Fruit fly (Drosophila melanogaster) whole organism, embryonic: Measurements from ENCODE around the gene ABCB7.

Experiments used
- Atf-2 ChIP-seq: fragments of 200-800 bp; sonication (Bioruptor generic); optimal IDR thresholded peaks from 2 replicates; lab custom pipeline; 2016; ENCODE audit warnings: missing biosample characterization, missing genetic modification characterization
- Bteb2 ChIP-seq: fragments of 200-800 bp; sonication (Bioruptor generic); optimal IDR thresholded peaks from 2 replicates; lab custom pipeline; 2016; ENCODE audit warnings: missing biosample characterization, missing genetic modification characterization
- CG11093 ChIP-seq: fragments of 200-800 bp; sonication (Bioruptor generic); IDR thresholded peaks from 3 replicates; pipeline ENCODE4 v1.3.6; 2022; ENCODE audit warnings: missing biosample characterization, missing genetic modification characterization
- CG11456 ChIP-seq: fragments of 200-800 bp; sonication (Bioruptor generic); IDR thresholded peaks from 3 replicates; pipeline ENCODE4 v1.3.6; 2022; ENCODE audit warnings: missing biosample characterization, missing genetic modification characterization
- CG1233 ChIP-seq: fragments of 200-800 bp; sonication (Bioruptor generic); optimal IDR thresholded peaks from 4 replicates; lab custom pipeline; 2018; ENCODE audit warnings: missing biosample characterization, mild to moderate bottlenecking, missing genetic modification characterization
- CG12391 ChIP-seq: fragments of 200-800 bp; sonication (Bioruptor generic); optimal IDR thresholded peaks from 3 replicates; lab custom pipeline; 2018; ENCODE audit warnings: missing biosample characterization, mild to moderate bottlenecking, missing genetic modification characterization, moderate library complexity
- CG13624 ChIP-seq: fragments of 200-800 bp; sonication (Bioruptor generic); optimal IDR thresholded peaks from 2 replicates; lab custom pipeline; 2016; ENCODE audit warnings: missing biosample characterization, missing genetic modification characterization
- CG15011 ChIP-seq: fragments of 200-800 bp; sonication (Bioruptor generic); optimal IDR thresholded peaks from 3 replicates; lab custom pipeline; 2018; ENCODE audit warnings: missing biosample characterization, mild to moderate bottlenecking, missing genetic modification characterization
- CG1832 ChIP-seq: fragments of 200-800 bp; sonication (Bioruptor generic); optimal IDR thresholded peaks from 2 replicates; lab custom pipeline; 2017; ENCODE audit warnings: missing biosample characterization, mild to moderate bottlenecking, missing genetic modification characterization, inconsistent platforms
- CG3065 ChIP-seq: fragments of 200-800 bp; sonication (Bioruptor generic); optimal IDR thresholded peaks from 2 replicates; lab custom pipeline; 2016; ENCODE audit warnings: missing biosample characterization, missing genetic modification characterization
- CG31224 ChIP-seq: fragments of 200-800 bp; sonication (Bioruptor generic); IDR thresholded peaks from 2 replicates; pipeline ENCODE4 v1.3.6; 2022; ENCODE audit warnings: missing biosample characterization, missing genetic modification characterization
- CG3281 ChIP-seq: fragments of 200-800 bp; sonication (Bioruptor generic); optimal IDR thresholded peaks from 3 replicates; lab custom pipeline; 2017; ENCODE audit warnings: missing biosample characterization, mild to moderate bottlenecking, missing genetic modification characterization
- CG4617 ChIP-seq: fragments of 200-800 bp; sonication (Bioruptor generic); optimal IDR thresholded peaks from 3 replicates; lab custom pipeline; 2016; ENCODE audit warnings: missing biosample characterization, missing genetic modification characterization, borderline replicate concordance
- CG6254 ChIP-seq: fragments of 200-800 bp; sonication (Bioruptor generic); optimal IDR thresholded peaks from 3 replicates; lab custom pipeline; 2017; ENCODE audit warnings: mild to moderate bottlenecking, missing biosample characterization, missing genetic modification reagents, missing genetic modification characterization
- CG6689 ChIP-seq: fragments of 200-800 bp; sonication (Bioruptor generic); IDR thresholded peaks from 2 replicates; pipeline ENCODE4 v1.3.6; 2022; ENCODE audit warnings: missing biosample characterization, missing genetic modification characterization
- CG6854 ChIP-seq: fragments of 200-800 bp; sonication (Bioruptor generic); optimal IDR thresholded peaks from 3 replicates; lab custom pipeline; 2017; ENCODE audit warnings: missing biosample characterization, mild to moderate bottlenecking, missing genetic modification characterization
- CG7372 ChIP-seq: fragments of 200-800 bp; sonication (Bioruptor generic); IDR thresholded peaks from 2 replicates; pipeline ENCODE4 v1.3.6; 2022; ENCODE audit warnings: missing biosample characterization, missing genetic modification characterization
- CG8089 ChIP-seq: fragments of 200-800 bp; sonication (Bioruptor generic); optimal IDR thresholded peaks from 3 replicates; lab custom pipeline; 2016; ENCODE audit warnings: missing biosample characterization, missing genetic modification characterization
- CG8281 ChIP-seq: fragments of 200-800 bp; sonication (Bioruptor generic); optimal IDR thresholded peaks from 2 replicates; lab custom pipeline; 2018; ENCODE audit warnings: missing biosample characterization, mild to moderate bottlenecking, missing genetic modification characterization, moderate library complexity
- CG8478 ChIP-seq: fragments of >200 bp; optimal IDR thresholded peaks from 2 replicates; lab custom pipeline; 2018
- CG9797 ChIP-seq: fragments of 200-800 bp; sonication (Bioruptor generic); optimal IDR thresholded peaks from 3 replicates; lab custom pipeline; 2018; ENCODE audit warnings: missing biosample characterization, mild to moderate bottlenecking, missing genetic modification characterization
- Deaf1 ChIP-seq: fragments of 200-800 bp; optimal IDR thresholded peaks from 3 replicates; lab custom pipeline; 2019; ENCODE audit warnings: missing biosample characterization, mild to moderate bottlenecking, missing genetic modification characterization, moderate library complexity
- Dfd ChIP-seq, 2 experiments: fragments of >200 bp; optimal IDR thresholded peaks; 2 replicates each; lab custom pipeline; 2017; ENCODE audit warnings: missing biosample characterization in 2 of 2, missing genetic modification characterization in 2 of 2
- E2f1 ChIP-seq: fragments of 200-800 bp; sonication (Bioruptor generic); IDR thresholded peaks from 2 replicates; pipeline ENCODE4 v1.3.6; 2022; ENCODE audit warnings: missing biosample characterization, missing genetic modification characterization
- Eip74EF ChIP-seq, 2 experiments: fragments of 200-800 bp in 1 of 2; fragments of >200 bp in 1 of 2; sonication (Bioruptor generic) in 1 of 2; optimal IDR thresholded peaks; 2 replicates each; lab custom pipeline; 2017 to 2019; ENCODE audit warnings: missing biosample characterization in 2 of 2, missing genetic modification characterization in 2 of 2, mild to moderate bottlenecking in 1 of 2, moderate library complexity in 1 of 2
- Fer2 ChIP-seq: fragments of 200-800 bp; sonication (Bioruptor generic); optimal IDR thresholded peaks from 2 replicates; lab custom pipeline; 2018; ENCODE audit warnings: missing biosample characterization, mild to moderate bottlenecking, missing genetic modification characterization, moderate library complexity
- Gsc ChIP-seq: fragments of 200-800 bp; sonication (Bioruptor generic); IDR thresholded peaks from 2 replicates; pipeline ENCODE4 v1.3.6; 2022; ENCODE audit warnings: missing biosample characterization, missing genetic modification characterization
- Jarid2 ChIP-seq: fragments of 200-800 bp; sonication (Bioruptor generic); optimal IDR thresholded peaks from 3 replicates; lab custom pipeline; 2017; ENCODE audit warnings: mild to moderate bottlenecking, missing biosample characterization, missing genetic modification reagents, missing genetic modification characterization
- Med ChIP-seq: fragments of 200-800 bp; sonication (Bioruptor generic); peaks from one replicate; lab custom pipeline; 2016; ENCODE audit warnings: missing biosample characterization, missing genetic modification characterization, mild to moderate bottlenecking, inconsistent platforms, moderate library complexity
- Mrtf ChIP-seq: fragments of 200-800 bp; sonication (Bioruptor generic); IDR thresholded peaks from 3 replicates; pipeline ENCODE4 v1.3.6; 2022; ENCODE audit warnings: missing biosample characterization, missing genetic modification characterization
- Nf-YA ChIP-seq: fragments of 200-800 bp; sonication (Bioruptor generic); IDR thresholded peaks from 2 replicates; pipeline ENCODE4 v1.3.6; 2022; ENCODE audit warnings: missing biosample characterization, missing genetic modification characterization
- Poxn ChIP-seq: fragments of 200-800 bp; sonication (Bioruptor generic); IDR thresholded peaks from 2 replicates; pipeline ENCODE4 v1.3.6; 2022; ENCODE audit warnings: missing biosample characterization, missing genetic modification characterization
- Rfx ChIP-seq: fragments of 200-800 bp; sonication (Bioruptor generic); IDR thresholded peaks from 2 replicates; pipeline ENCODE4 v1.3.6; 2022; ENCODE audit warnings: missing biosample characterization, missing genetic modification characterization
- Sox102F ChIP-seq: fragments of 200-800 bp; sonication (Bioruptor generic); optimal IDR thresholded peaks from 2 replicates; lab custom pipeline; 2018; ENCODE audit warnings: missing biosample characterization, mild to moderate bottlenecking, missing genetic modification characterization, moderate library complexity
- Sry-δ ChIP-seq: fragments of 200-800 bp; sonication (Bioruptor generic); optimal IDR thresholded peaks from 2 replicates; lab custom pipeline; 2016; ENCODE audit warnings: missing biosample characterization, missing genetic modification characterization
- dmrt99B ChIP-seq: fragments of 200-800 bp; sonication (Bioruptor generic); optimal IDR thresholded peaks from 2 replicates; lab custom pipeline; 2018; ENCODE audit warnings: missing biosample characterization, mild to moderate bottlenecking, missing genetic modification characterization, moderate library complexity
- en ChIP-seq: fragments of 200-800 bp; sonication (Bioruptor generic); optimal IDR thresholded peaks from 2 replicates; lab custom pipeline; 2016; ENCODE audit warnings: missing biosample characterization, missing genetic modification characterization
- fd96Cb ChIP-seq: fragments of 200-800 bp; sonication (Bioruptor generic); optimal IDR thresholded peaks from 2 replicates; lab custom pipeline; 2018; ENCODE audit warnings: missing biosample characterization, mild to moderate bottlenecking, missing genetic modification characterization, moderate library complexity
- ftz-f1 ChIP-seq: fragments of 200-800 bp; sonication (Bioruptor generic); optimal IDR thresholded peaks from 2 replicates; lab custom pipeline; 2016; ENCODE audit warnings: missing biosample characterization, missing genetic modification characterization
- gt ChIP-seq: fragments of 200-800 bp; sonication (Bioruptor generic); IDR thresholded peaks from 2 replicates; pipeline ENCODE4 v1.3.6; 2022; ENCODE audit warnings: missing biosample characterization, missing genetic modification characterization
- h ChIP-seq: fragments of >200 bp; optimal IDR thresholded peaks from 2 replicates; lab custom pipeline; 2017
- ind ChIP-seq: fragments of 200-800 bp; sonication (Bioruptor generic); optimal IDR thresholded peaks from 3 replicates; lab custom pipeline; 2016; ENCODE audit warnings: missing biosample characterization, missing genetic modification characterization
- lab ChIP-seq: fragments of 200-800 bp; sonication (Bioruptor generic); optimal IDR thresholded peaks from 3 replicates; lab custom pipeline; 2017; ENCODE audit warnings: missing biosample characterization, missing genetic modification characterization, mild to moderate bottlenecking, moderate library complexity, missing genetic modification reagents
- phol ChIP-seq: fragments of 200-800 bp; sonication (Bioruptor generic); optimal IDR thresholded peaks from 3 replicates; lab custom pipeline; 2018; ENCODE audit warnings: missing biosample characterization, mild to moderate bottlenecking, missing genetic modification characterization, moderate library complexity
- pros ChIP-seq: fragments of 200-800 bp; sonication (Bioruptor generic); optimal IDR thresholded peaks from 3 replicates; lab custom pipeline; 2019; ENCODE audit warnings: missing biosample characterization, mild to moderate bottlenecking, missing genetic modification characterization, moderate library complexity
- pzg ChIP-seq: fragments of 200-800 bp; sonication (Bioruptor generic); optimal IDR thresholded peaks from 3 replicates; lab custom pipeline; 2018; ENCODE audit warnings: missing biosample characterization, mild to moderate bottlenecking, missing genetic modification characterization, moderate library complexity
- ro ChIP-seq: fragments of 200-800 bp; sonication (Bioruptor generic); IDR thresholded peaks from 2 replicates; pipeline ENCODE4 v1.3.6; 2022; ENCODE audit warnings: missing biosample characterization, missing genetic modification characterization
- scrt ChIP-seq: fragments of 200-800 bp; sonication (Bioruptor generic); optimal IDR thresholded peaks from 2 replicates; lab custom pipeline; 2018; ENCODE audit warnings: missing biosample characterization, mild to moderate bottlenecking, missing genetic modification characterization, moderate library complexity
- sima ChIP-seq: fragments of 200-800 bp; sonication (Bioruptor generic); optimal IDR thresholded peaks from 2 replicates; lab custom pipeline; 2016; ENCODE audit warnings: missing biosample characterization, missing genetic modification characterization
- sna ChIP-seq: fragments of 200-800 bp; sonication (Bioruptor generic); IDR thresholded peaks from 2 replicates; pipeline ENCODE4 v1.3.6; 2022; ENCODE audit warnings: missing biosample characterization, missing genetic modification characterization; ENCODE audit not compliant: partially characterized antibody
- zfh1 ChIP-seq: fragments of 200-800 bp; sonication (Bioruptor generic); IDR thresholded peaks from 3 replicates; pipeline ENCODE4 v1.3.6; 2022; ENCODE audit warnings: missing biosample characterization, missing genetic modification characterization

ABCB7 gene

dm6 chr3L:1628176-1628866 is 10.1 kb downstream of the ABCB7 start, which contains the start of gene CG13928 (continued):
- TF ChIP-seq Jarid2 (GFP tag; lab: Kevin White, UChicago), result peak; percentile 66
- TF ChIP-seq Fer2 (tag; lab: Kevin White, UChicago), result no peak
- no peak for TF ChIP-seq CG6854 (GFP tag; lab: Kevin White, UChicago)
- no peak for TF ChIP-seq CG15011 (GFP tag; lab: Kevin White, UChicago)
- no peak for TF ChIP-seq CG6689 (GFP tag; lab: Robert Waterston, UW)
- TF ChIP-seq Bteb2, result no peak
- TF ChIP-seq Atf-2 (GFP tag; lab: Kevin White, UChicago), result no peak
- no peak for TF ChIP-seq gt (GFP tag; lab: Robert Waterston, UW)
- no peak for TF ChIP-seq CG1233 (GFP tag; lab: Kevin White, UChicago)
- peak; percentile 53 for TF ChIP-seq Med
- no peak for TF ChIP-seq zfh1 (GFP tag; lab: Robert Waterston, UW)
- TF ChIP-seq dmrt99B (tag; lab: Kevin White, UChicago), result no peak
- TF ChIP-seq CG31224 (GFP tag; lab: Robert Waterston, UW), result no peak
- no peak for TF ChIP-seq ind (GFP tag; lab: Kevin White, UChicago)
- no peak for TF ChIP-seq CG12391
- no peak for TF ChIP-seq CG11093 (GFP tag; lab: Robert Waterston, UW)
- TF ChIP-seq CG11456 (GFP tag; lab: Robert Waterston, UW), result no peak
- TF ChIP-seq Gsc (GFP tag; lab: Robert Waterston, UW), result no peak
- TF ChIP-seq CG13624 (GFP tag; lab: Kevin White, UChicago), result no peak
- TF ChIP-seq CG1832 (GFP tag; lab: Kevin White, UChicago), result no peak
- TF ChIP-seq Mrtf, result no peak
- no peak for TF ChIP-seq Sox102F (GFP tag; lab: Kevin White, UChicago)
- no peak for TF ChIP-seq CG6254 (GFP tag; lab: Kevin White, UChicago)
- no peak for TF ChIP-seq CG3281 (GFP tag; lab: Kevin White, UChicago)
- no peak for TF ChIP-seq CG8089 (GFP tag; lab: Kevin White, UChicago)
- TF ChIP-seq fd96Cb, result no peak
- no peak for TF ChIP-seq Rfx (GFP tag; lab: Robert Waterston, UW)
- TF ChIP-seq phol (tag; lab: Kevin White, UChicago), result no peak
- no peak for TF ChIP-seq ftz-f1 (GFP tag; lab: Kevin White, UChicago)
- no peak for TF ChIP-seq CG4617
- no peak for TF ChIP-seq CG8281 (tag; lab: Kevin White, UChicago)
- no peak for TF ChIP-seq ro (GFP tag; lab: Robert Waterston, UW)
- TF ChIP-seq pzg (GFP tag; lab: Kevin White, UChicago), result peak; percentile 21
- no peak for TF ChIP-seq h (lab: Kevin White, UChicago)
- no peak for TF ChIP-seq Eip74EF (GFP tag; optimal IDR thresholded peaks at IDR 0.05; lab: Kevin White, UChicago)
- TF ChIP-seq Dfd (GFP tag; optimal IDR thresholded peaks at IDR 0.05; lab: Kevin White, UChicago), result no peak
- no peak for TF ChIP-seq sima
- no peak for TF ChIP-seq Poxn (GFP tag; lab: Robert Waterston, UW)
- TF ChIP-seq CG8478 (lab: Kevin White, UChicago), result peak; percentile 11
- no peak for TF ChIP-seq Nf-YA (GFP tag; lab: Robert Waterston, UW)
- TF ChIP-seq Sry-δ (GFP tag; lab: Kevin White, UChicago), result no peak
- peak; percentile 42 for TF ChIP-seq scrt (GFP tag; lab: Kevin White, UChicago)
- 0 out of 2 replicates have a peak, but pooled peaks have one; percentile 18 for TF ChIP-seq sna (GFP tag; lab: Robert Waterston, UW)
- TF ChIP-seq en (GFP tag; lab: Kevin White, UChicago), result no peak
- TF ChIP-seq CG7372 (GFP tag; lab: Robert Waterston, UW), result no peak
- TF ChIP-seq pros, result no peak
- TF ChIP-seq lab (GFP tag; lab: Kevin White, UChicago), result peak; percentile 9
- TF ChIP-seq Deaf1 (tag; lab: Kevin White, UChicago), result peak; percentile 94
- TF ChIP-seq E2f1, result no peak
- no peak for TF ChIP-seq CG3065
- TF ChIP-seq CG9797 (GFP tag; lab: Kevin White, UChicago), result no peak
